Worm (Caenorhabditis elegans) whole organism, L4/young adult: Measurements from ENCODE around the gene tag-153.

Experiments
- W03F9.2 ChIP-seq: fragments of 150-350 bp; optimal IDR thresholded peaks from 2 replicates; lab custom pipeline; 2014; ENCODE audit warnings: missing biosample characterization, missing genetic modification characterization
- dao-5 ChIP-seq: sonication (generic microtip); optimal IDR thresholded peaks from 2 replicates; lab custom pipeline; 2016; ENCODE audit warnings: missing genotype, missing genetic modification characterization, moderate library complexity, missing compliant biosample characterization
- him-1 ChIP-seq: sonication (generic microtip); optimal IDR thresholded peaks from 2 replicates; lab custom pipeline; 2016; ENCODE audit warnings: missing genotype, missing genetic modification reagents, missing genetic modification characterization, missing compliant biosample characterization

The tag-153 gene

ce11 chrV:9336462-9336861 is 13.6 kb downstream of the tag-153 start, which contains the start of gene coq-6:
Gene coq-6 (plus strand): TSS chrV:9336762.
- no peak for TF ChIP-seq dao-5
- no peak for TF ChIP-seq W03F9.2 (tag; lab: Kevin White, UChicago)
- no peak for TF ChIP-seq him-1 (tag; lab: Kevin White, UChicago)

- no peak for TF ChIP-seq dao-5
- no peak for TF ChIP-seq him-1 (tag; lab: Kevin White, UChicago)
- TF ChIP-seq W03F9.2 (tag; lab: Kevin White, UChicago) = no peak
Observed at ce11 chrV:9338452-9338851, 15.6 kb downstream of the tag-153 start.

- no peak for TF ChIP-seq him-1 (tag; lab: Kevin White, UChicago)
- TF ChIP-seq dao-5 = no peak
- TF ChIP-seq W03F9.2 (tag; lab: Kevin White, UChicago) = no peak
Observed at ce11 chrV:9340318-9340717, 17.4 kb downstream of the tag-153 start.

ce11 chrV:9342965-9343628 is 20.2 kb downstream of the tag-153 start:
- no peak for TF ChIP-seq him-1 (tag; lab: Kevin White, UChicago)
- no peak for TF ChIP-seq W03F9.2 (tag; lab: Kevin White, UChicago)
- TF ChIP-seq dao-5 = no peak

ce11 chrV:9343629-9344624 is 21.0 kb downstream of the tag-153 start, which contains the start of gene tos-1:
Gene tos-1 (minus strand): TSS chrV:9344203.
- TF ChIP-seq W03F9.2 (tag; lab: Kevin White, UChicago) = peak; percentile 89
- no peak for TF ChIP-seq dao-5
- TF ChIP-seq him-1 (tag; lab: Kevin White, UChicago) = peak; percentile 96

ce11 chrV:9346804-9347203 is 23.9 kb downstream of the tag-153 start, which contains the start of the genes K07B1.7 and try-5:
Gene K07B1.7 (minus strand): TSS chrV:9346962.
Gene try-5 (plus strand): TSS chrV:9347044.
- TF ChIP-seq him-1 (tag; lab: Kevin White, UChicago) (no peak), dao-5 (no peak), W03F9.2 (tag; lab: Kevin White, UChicago) (no peak)

- TF ChIP-seq him-1 (tag; lab: Kevin White, UChicago) (no peak), dao-5 (no peak), W03F9.2 (tag; lab: Kevin White, UChicago) (no peak)
Observed at ce11 chrV:9349687-9350086, 26.8 kb downstream of the tag-153 start, which contains the start of gene srx-47. Gene srx-47 (plus strand): TSS chrV:9349987.

- TF ChIP-seq him-1 (tag; lab: Kevin White, UChicago) (no peak), W03F9.2 (tag; lab: Kevin White, UChicago) (no peak), dao-5 (no peak)
Observed at ce11 chrV:9352947-9353346, 30.1 kb downstream of the tag-153 start, which contains the start of gene srx-46. Gene srx-46 (plus strand): TSS chrV:9353247.

ce11 chrV:9355371-9355770 is 32.5 kb downstream of the tag-153 start, which contains the start of gene ttr-40:
Gene ttr-40 (minus strand): TSS chrV:9355471.
- TF ChIP-seq him-1 (tag; lab: Kevin White, UChicago) (no peak), dao-5 (no peak), W03F9.2 (tag; lab: Kevin White, UChicago) (no peak)

- no peak for TF ChIP-seq dao-5
- no peak for TF ChIP-seq W03F9.2 (tag; lab: Kevin White, UChicago)
- TF ChIP-seq him-1 (tag; lab: Kevin White, UChicago) = no peak
Observed at ce11 chrV:9356345-9356744, 33.5 kb downstream of the tag-153 start, which contains the start of gene ttr-49. Gene ttr-49 (minus strand): TSS chrV:9356515.

ce11 chrV:9359674-9360073 is 36.8 kb downstream of the tag-153 start, which contains the start of gene gpa-3:
Gene gpa-3 (minus strand): TSS chrV:9359774.
- TF ChIP-seq dao-5 = no peak
- no peak for TF ChIP-seq W03F9.2 (tag; lab: Kevin White, UChicago)
- TF ChIP-seq him-1 (tag; lab: Kevin White, UChicago) = no peak

ce11 chrV:9370986-9371385 is 48.1 kb downstream of the tag-153 start, which contains the start of gene E02C12.6:
Gene E02C12.6 (minus strand): TSS chrV:9371086.
- TF ChIP-seq W03F9.2 (tag; lab: Kevin White, UChicago) = no peak
- TF ChIP-seq him-1 (tag; lab: Kevin White, UChicago) = no peak
- no peak for TF ChIP-seq dao-5

ce11 chrV:9373473-9373872 is 50.6 kb downstream of the tag-153 start, which contains the start of gene E02C12.8:
Gene E02C12.8 (minus strand): TSS chrV:9373613.
- TF ChIP-seq him-1 (tag; lab: Kevin White, UChicago) (no peak), W03F9.2 (tag; lab: Kevin White, UChicago) (no peak), dao-5 (no peak)
